Fruit fly (Drosophila melanogaster): ENCODE data around the gene mRpL22.

DNA sequence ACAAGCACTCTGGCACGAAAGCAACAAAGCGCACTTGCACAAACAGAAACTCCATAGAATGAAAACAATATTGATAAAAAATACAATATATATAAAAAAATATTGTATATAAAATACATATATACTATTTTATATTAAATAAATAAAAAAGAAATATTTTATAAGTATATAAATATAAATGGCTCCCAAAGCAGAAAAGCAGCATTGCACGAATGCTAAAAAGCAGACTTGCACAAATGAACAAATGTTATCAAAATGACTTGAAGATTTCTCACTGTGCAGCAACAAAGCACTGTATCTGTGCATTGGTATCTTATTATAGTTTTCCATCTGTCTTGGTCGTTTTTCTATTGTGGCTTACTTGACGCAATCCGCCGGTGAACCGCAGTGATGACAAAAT lies 15.0 kb upstream of the mRpL22 start:
- no peak for TF ChIP-seq usp (GFP tag; optimal IDR thresholded peaks at IDR 0.05)
- TF ChIP-seq h (GFP tag; optimal IDR thresholded peaks at IDR 0.05) = no peak
- no peak for TF ChIP-seq Abd-B (GFP tag; optimal IDR thresholded peaks at IDR 0.05)
- no peak for TF ChIP-seq Rel (GFP tag; optimal IDR thresholded peaks at IDR 0.05)
- TF ChIP-seq Rel (tag; optimal IDR thresholded peaks at IDR 0.05) = no peak
- TF ChIP-seq dsf (GFP tag; optimal IDR thresholded peaks at IDR 0.05; ENCODE audit: borderline replicate concordance) = no peak
- no peak for TF ChIP-seq CrebA (GFP tag; optimal IDR thresholded peaks at IDR 0.05; ENCODE audit: borderline replicate concordance)
- TF ChIP-seq Vsx2 (GFP tag; optimal IDR thresholded peaks at IDR 0.05; ENCODE audit: partially characterized antibody) = no peak
- TF ChIP-seq fru (GFP tag; optimal IDR thresholded peaks at IDR 0.05) = no peak
- TF ChIP-seq pan (optimal IDR thresholded peaks at IDR 0.05) = no peak
- no peak for TF ChIP-seq psq (GFP tag; optimal IDR thresholded peaks at IDR 0.05)
- TF ChIP-seq foxo (GFP tag; optimal IDR thresholded peaks at IDR 0.05) = no peak
